Fruit fly (Drosophila melanogaster) whole organism: Measurements from ENCODE around the gene Ssl1.

Experiments
- CG8478 ChIP-seq: fragments of >200 bp; optimal IDR thresholded peaks from 2 replicates; lab custom pipeline; 2018; ENCODE audit warnings: inconsistent platforms
- Dll ChIP-seq: fragments of >200 bp; optimal IDR thresholded peaks from 2 replicates; lab custom pipeline; 2017
- EcR ChIP-seq, 2 experiments: fragments of >200 bp; optimal IDR thresholded peaks; 2 replicates each; lab custom pipeline; 2017; ENCODE audit warnings: missing biosample characterization in 2 of 2, missing genetic modification characterization in 2 of 2, missing genetic modification reagents in 2 of 2
- pan ChIP-seq: fragments of >200 bp; optimal IDR thresholded peaks from 2 replicates; lab custom pipeline; 2017
- psq ChIP-seq: fragments of >200 bp; optimal IDR thresholded peaks from 2 replicates; lab custom pipeline; 2017
- usp ChIP-seq: fragments of >200 bp; optimal IDR thresholded peaks from 2 replicates; lab custom pipeline; 2017; ENCODE audit warnings: missing biosample characterization, missing genetic modification characterization, mixed read lengths

dm6 chr3L:22853412-22853811, 25.5 kb upstream of the Ssl1 start, which contains the start of gene CG32462:
- TF ChIP-seq CG8478 (lab: Kevin White, UChicago) (no peak), pan (lab: Kevin White, UChicago) (no peak), Dll (no peak), EcR (GFP tag; optimal IDR thresholded peaks at IDR 0.05; lab: Kevin White, UChicago) (no peak), psq (lab: Kevin White, UChicago) (no peak), usp (no peak)
